Fruit fly (Drosophila melanogaster) whole organism, prepupa: ENCODE results near the gene Taf11.

Experiments
- CG11902 ChIP-seq: fragments of 200-800 bp; sonication (Bioruptor generic); optimal IDR thresholded peaks from 3 replicates; lab custom pipeline; 2016; ENCODE audit warnings: missing biosample characterization, missing genetic modification characterization
- CG15336 ChIP-seq: fragments of 200-800 bp; sonication (Bioruptor generic); IDR thresholded peaks from 2 replicates; pipeline ENCODE4 v1.3.6; 2022; ENCODE audit warnings: missing biosample characterization, missing genetic modification characterization
- CG16779 ChIP-seq: fragments of 200-800 bp; sonication (Bioruptor generic); optimal IDR thresholded peaks from 3 replicates; lab custom pipeline; 2017; ENCODE audit warnings: missing biosample characterization, mild to moderate bottlenecking, missing genetic modification characterization
- CG6792 ChIP-seq: fragments of 200-800 bp; sonication (Bioruptor generic); optimal IDR thresholded peaks from 3 replicates; lab custom pipeline; 2016; ENCODE audit warnings: missing biosample characterization, missing genetic modification characterization
- CG8319 ChIP-seq: fragments of 200-800 bp; sonication (Bioruptor generic); optimal IDR thresholded peaks from 3 replicates; lab custom pipeline; 2016; ENCODE audit warnings: missing biosample characterization, missing genetic modification characterization
- Eip93F ChIP-seq: fragments of 200-800 bp; sonication (Bioruptor generic); optimal IDR thresholded peaks from 2 replicates; lab custom pipeline; 2016; ENCODE audit warnings: missing biosample characterization, mild to moderate bottlenecking, missing genetic modification characterization
- Smox ChIP-seq: fragments of 200-800 bp; sonication (Bioruptor generic); optimal IDR thresholded peaks from 3 replicates; lab custom pipeline; 2016; ENCODE audit warnings: missing biosample characterization, missing genetic modification characterization
- esn ChIP-seq: fragments of 200-800 bp; sonication (Bioruptor generic); optimal IDR thresholded peaks from 2 replicates; lab custom pipeline; 2016; ENCODE audit warnings: missing biosample characterization, mild to moderate bottlenecking, missing genetic modification characterization, moderate library complexity
- lz ChIP-seq: fragments of 200-800 bp; sonication (Bioruptor generic); optimal IDR thresholded peaks from 3 replicates; lab custom pipeline; 2016; ENCODE audit warnings: missing biosample characterization, missing genetic modification characterization
- pdm3 ChIP-seq: fragments of 200-800 bp; sonication (Bioruptor generic); optimal IDR thresholded peaks from 3 replicates; lab custom pipeline; 2016; ENCODE audit warnings: missing biosample characterization, missing genetic modification characterization
- svp ChIP-seq: fragments of 200-800 bp; sonication (Bioruptor generic); peaks from one replicate; lab custom pipeline; 2016; ENCODE audit warnings: missing biosample characterization, missing genetic modification characterization
- vri ChIP-seq: fragments of 200-800 bp; sonication (Bioruptor generic); optimal IDR thresholded peaks from 3 replicates; lab custom pipeline; 2016; ENCODE audit warnings: missing biosample characterization, mild to moderate bottlenecking, missing genetic modification characterization

DNA sequence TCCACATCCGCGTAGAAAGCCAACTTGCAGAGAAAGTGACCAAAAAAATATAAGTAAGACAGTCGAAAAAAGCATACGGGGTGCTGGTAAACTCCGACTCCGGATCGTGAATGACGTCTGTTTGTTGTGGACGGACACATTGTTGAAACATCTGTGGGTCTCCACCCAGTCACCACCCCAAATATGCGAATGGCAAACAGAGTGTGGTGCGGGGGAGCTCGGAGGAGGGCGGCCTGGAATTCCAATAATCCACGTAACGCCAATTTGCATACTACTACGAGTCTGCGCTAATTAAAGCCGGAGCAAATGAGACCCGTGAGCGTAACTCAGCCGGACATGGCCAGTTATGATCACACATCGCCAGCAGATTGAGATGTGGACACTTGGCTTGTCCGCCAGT, 20.1 kb upstream of the Taf11 start:
- no peak for TF ChIP-seq lz (GFP tag; lab: Kevin White, UChicago)
- TF ChIP-seq CG15336 (GFP tag; lab: Robert Waterston, UW), result no peak
- TF ChIP-seq svp (GFP tag; lab: Kevin White, UChicago), result no peak
- no peak for TF ChIP-seq CG11902 (GFP tag; lab: Kevin White, UChicago)
- no peak for TF ChIP-seq Smox (GFP tag; lab: Kevin White, UChicago)
- no peak for TF ChIP-seq esn (GFP tag; lab: Kevin White, UChicago)
- TF ChIP-seq CG8319, result no peak
- no peak for TF ChIP-seq CG16779 (tag; lab: Kevin White, UChicago)
- TF ChIP-seq vri (GFP tag; lab: Kevin White, UChicago), result peak; percentile 35
- TF ChIP-seq Eip93F (GFP tag; lab: Kevin White, UChicago), result no peak
- no peak for TF ChIP-seq pdm3
- no peak for TF ChIP-seq CG6792 (GFP tag; lab: Kevin White, UChicago)
